Worm (Caenorhabditis elegans): ENCODE data around the gene lgc-25.

- TF ChIP-seq unc-130 (GFP tag; optimal IDR thresholded peaks at IDR 0.05): no peak
- no peak for TF ChIP-seq aptf-2 (GFP tag; conservative IDR thresholded peaks at IDR 0.05)
- no peak for TF ChIP-seq madf-3 (GFP tag; IDR thresholded peaks at IDR 0.05)
- TF ChIP-seq ama-1 (optimal IDR thresholded peaks at IDR 0.05): no peak
- no peak for TF ChIP-seq ama-1 (GFP tag; optimal IDR thresholded peaks at IDR 0.05)
- peak; percentile 62 for TF ChIP-seq dox-1 (GFP tag; IDR thresholded peaks at IDR 0.05)
Observed at ce11 chrX:14134883-14135282, 26.7 kb downstream of the lgc-25 start.
